Worm (Caenorhabditis elegans): ENCODE measurements around the gene C34D4.2.

- TF ChIP-seq elt-1 (tag; optimal IDR thresholded peaks at IDR 0.05) (no peak), ZK546.5 (tag; optimal IDR thresholded peaks at IDR 0.05) (no peak), fos-1 (tag; optimal IDR thresholded peaks at IDR 0.05) (no peak), lsy-2 (tag; optimal IDR thresholded peaks at IDR 0.05) (no peak), nhr-12 (tag; optimal IDR thresholded peaks at IDR 0.05) (no peak), nhr-77 (tag; optimal IDR thresholded peaks at IDR 0.05) (no peak), egl-27 (tag; optimal IDR thresholded peaks at IDR 0.05) (no peak), R02D3.7 (tag; optimal IDR thresholded peaks at IDR 0.05) (no peak)
These were observed 5.1 kb downstream of the C34D4.2 start for ce11 chrIV:7159586-7159985.

All from whole organism, L2 larva.